Worm (Caenorhabditis elegans): ENCODE measurements around the gene K12H6.4.

The K12H6.4 gene

ce11 chrII:2861385-2862099 lies 37.5 kb upstream of the K12H6.4 start (continued):
- no peak for TF ChIP-seq ztf-26 (tag; optimal IDR thresholded peaks at IDR 0.05)
- no peak for TF ChIP-seq sptf-2 (GFP tag; optimal IDR thresholded peaks at IDR 0.05)
- TF ChIP-seq T26A5.8 (tag; optimal IDR thresholded peaks at IDR 0.05): no peak
- TF ChIP-seq F49E8.2 (tag; optimal IDR thresholded peaks at IDR 0.05; ENCODE audit: insufficient read depth): peak; percentile 15
- no peak for TF ChIP-seq attf-3 (GFP tag; conservative IDR thresholded peaks at IDR 0.05)
- peak; percentile 48 for TF ChIP-seq F52B5.7 (tag; optimal IDR thresholded peaks at IDR 0.05)
- no peak for TF ChIP-seq zim-3 (tag; optimal IDR thresholded peaks at IDR 0.05)
- TF ChIP-seq ama-1 (optimal IDR thresholded peaks at IDR 0.05): no peak
- TF ChIP-seq ama-1 (GFP tag; optimal IDR thresholded peaks at IDR 0.05): peak in 1 of 2 experiments; percentile 7
- TF ChIP-seq cebp-2 (GFP tag; IDR thresholded peaks at IDR 0.05): no peak
- no peak for TF ChIP-seq ekl-4 (GFP tag; IDR thresholded peaks at IDR 0.05)
- TF ChIP-seq ztf-6 (GFP tag; IDR thresholded peaks at IDR 0.05): no peak
- peak; percentile 3 for TF ChIP-seq athp-1 (tag; optimal IDR thresholded peaks at IDR 0.05)
- peak; percentile 18 for TF ChIP-seq madf-10 (tag; optimal IDR thresholded peaks at IDR 0.05)
- TF ChIP-seq ceh-40 (GFP tag; IDR thresholded peaks at IDR 0.05): no peak
- TF ChIP-seq B0261.1 (tag; optimal IDR thresholded peaks at IDR 0.05): peak; percentile 83
- TF ChIP-seq pha-4 (tag; optimal IDR thresholded peaks at IDR 0.05): no peak
- no peak for TF ChIP-seq somi-1 (GFP tag; optimal IDR thresholded peaks at IDR 0.05)
- no peak for TF ChIP-seq nhr-120 (GFP tag; IDR thresholded peaks at IDR 0.05)
- 0 out of 2 replicates have a peak, but pooled peaks have one; percentile 50 for TF ChIP-seq Y56A3A.18 (GFP tag; IDR thresholded peaks at IDR 0.05)
- TF ChIP-seq lin-35 (GFP tag; optimal IDR thresholded peaks at IDR 0.05): no peak
- TF ChIP-seq let-526 (GFP tag; IDR thresholded peaks at IDR 0.05): no peak
- no peak for TF ChIP-seq Y53G8AR.9 (GFP tag; conservative IDR thresholded peaks at IDR 0.05)
- no peak for TF ChIP-seq sdz-38 (tag; optimal IDR thresholded peaks at IDR 0.05)
- TF ChIP-seq nfyb-1 (GFP tag; IDR thresholded peaks at IDR 0.05): peak; percentile 58; the same call in 1 of the 2 replicates
- TF ChIP-seq F23B12.7 (tag; optimal IDR thresholded peaks at IDR 0.05; ENCODE audit: insufficient read depth): peak; percentile 31
- peak; percentile 33 for TF ChIP-seq ztf-18 (tag; optimal IDR thresholded peaks at IDR 0.05)
- no peak for TF ChIP-seq lir-1 (GFP tag; conservative IDR thresholded peaks at IDR 0.05)
- TF ChIP-seq him-1 (tag; optimal IDR thresholded peaks at IDR 0.05): peak; percentile 87
- peak; percentile 4 for TF ChIP-seq snpc-1.1 (tag; optimal IDR thresholded peaks at IDR 0.05; ENCODE audit: insufficient read depth)
- TF ChIP-seq F57C9.4 (tag; optimal IDR thresholded peaks at IDR 0.05): no peak
- TF ChIP-seq hlh-26 (GFP tag; conservative IDR thresholded peaks at IDR 0.05): no peak

- TF ChIP-seq mel-28 (tag; optimal IDR thresholded peaks at IDR 0.05; ENCODE audit: borderline replicate concordance) (no peak), F57A8.1 (GFP tag; optimal IDR thresholded peaks at IDR 0.05) (no peak), cebp-2 (GFP tag; IDR thresholded peaks at IDR 0.05) (peak; percentile 83; the same call in 1 of the 2 replicates), dpl-1 (GFP tag; optimal IDR thresholded peaks at IDR 0.05) (no peak), efl-1 (GFP tag; optimal IDR thresholded peaks at IDR 0.05) (no peak), F33H1.4 (GFP tag; IDR thresholded peaks at IDR 0.05) (no peak), let-607 (tag; optimal IDR thresholded peaks at IDR 0.05) (no peak), F39B2.1 (GFP tag; IDR thresholded peaks at IDR 0.05) (no peak), zfh-2 (GFP tag; conservative IDR thresholded peaks at IDR 0.05) (peak; percentile 62), snpc-1.3 (tag; optimal IDR thresholded peaks at IDR 0.05; ENCODE audit: insufficient read depth) (no peak), tbp1 (GFP tag; optimal IDR thresholded peaks at IDR 0.05) (peak; percentile 91), F55B11.4 (tag; optimal IDR thresholded peaks at IDR 0.05; ENCODE audit: borderline replicate concordance, insufficient read depth) (no peak), attf-3 (GFP tag; conservative IDR thresholded peaks at IDR 0.05) (no peak), tlf-1 (GFP tag; optimal IDR thresholded peaks at IDR 0.05) (no peak), F52B5.7 (tag; optimal IDR thresholded peaks at IDR 0.05) (no peak), attf-5 (GFP tag; optimal IDR thresholded peaks at IDR 0.05) (no peak), mcd-1 (GFP tag; IDR thresholded peaks at IDR 0.05) (peak; percentile 35; the same call in 1 of the 2 replicates)
Observed at ce11 chrII:2859873-2860821, 36.1 kb upstream of the K12H6.4 start.
